Fruit fly (Drosophila melanogaster) whole organism, embryonic: Measurements from ENCODE around the gene Acp36DE.

Experiments
- CG1024 ChIP-seq: fragments of 200-800 bp; sonication (Bioruptor generic); IDR thresholded peaks from 2 replicates; pipeline ENCODE4 v1.3.6; 2022; ENCODE audit warnings: missing biosample characterization, missing genetic modification characterization
- CG11504 ChIP-seq: fragments of 200-800 bp; sonication (Bioruptor generic); optimal IDR thresholded peaks from 3 replicates; lab custom pipeline; 2019; ENCODE audit warnings: missing biosample characterization, mild to moderate bottlenecking, missing genetic modification characterization, moderate library complexity
- CG1233 ChIP-seq: fragments of 200-800 bp; sonication (Bioruptor generic); optimal IDR thresholded peaks from 4 replicates; lab custom pipeline; 2018; ENCODE audit warnings: missing biosample characterization, mild to moderate bottlenecking, missing genetic modification characterization
- CG14860 ChIP-seq: fragments of 200-800 bp; sonication (Bioruptor generic); IDR thresholded peaks from 3 replicates; pipeline ENCODE4 v1.3.6; 2022; ENCODE audit warnings: missing biosample characterization, missing genetic modification characterization; ENCODE audit not compliant: partially characterized antibody
- CG15696 ChIP-seq: fragments of 200-800 bp; sonication (Bioruptor generic); optimal IDR thresholded peaks from 2 replicates; lab custom pipeline; 2019; ENCODE audit warnings: missing biosample characterization, mild to moderate bottlenecking, missing genetic modification characterization, moderate library complexity
- CG1603 ChIP-seq: fragments of 200-800 bp; sonication (Bioruptor generic); optimal IDR thresholded peaks from 2 replicates; lab custom pipeline; 2019; ENCODE audit warnings: missing biosample characterization, mild to moderate bottlenecking, missing genetic modification characterization, moderate library complexity
- CG16813 ChIP-seq: fragments of 200-800 bp; sonication (Bioruptor generic); IDR thresholded peaks from 3 replicates; pipeline ENCODE4 v1.3.6; 2022; ENCODE audit warnings: missing biosample characterization, missing genetic modification characterization; ENCODE audit not compliant: partially characterized antibody
- CG18262 ChIP-seq: fragments of 200-800 bp; optimal IDR thresholded peaks from 3 replicates; lab custom pipeline; 2019; ENCODE audit warnings: missing biosample characterization, mild to moderate bottlenecking, missing genetic modification characterization, moderate library complexity
- CG2199 ChIP-seq: fragments of 200-800 bp; sonication (Bioruptor generic); IDR thresholded peaks from 3 replicates; pipeline ENCODE4 v1.3.6; 2022; ENCODE audit warnings: missing biosample characterization, missing genetic modification characterization
- CG2678 ChIP-seq: fragments of 200-800 bp; sonication (Bioruptor generic); optimal IDR thresholded peaks from 3 replicates; lab custom pipeline; 2019; ENCODE audit warnings: missing biosample characterization, mild to moderate bottlenecking, missing genetic modification characterization, moderate library complexity
- CG3281 ChIP-seq: fragments of 200-800 bp; sonication (Bioruptor generic); optimal IDR thresholded peaks from 3 replicates; lab custom pipeline; 2017; ENCODE audit warnings: missing biosample characterization, mild to moderate bottlenecking, missing genetic modification characterization
- CG3838 ChIP-seq: fragments of 200-800 bp; sonication (Bioruptor generic); optimal IDR thresholded peaks from 3 replicates; lab custom pipeline; 2016; ENCODE audit warnings: missing biosample characterization, missing genetic modification characterization
- CG7357 ChIP-seq: fragments of 200-800 bp; sonication (Bioruptor generic); IDR thresholded peaks from 3 replicates; pipeline ENCODE4 v1.3.6; 2022; ENCODE audit warnings: missing biosample characterization, missing genetic modification characterization
- CG7556 ChIP-seq: fragments of 200-800 bp; sonication (Bioruptor generic); optimal IDR thresholded peaks from 2 replicates; lab custom pipeline; 2017; ENCODE audit warnings: missing biosample characterization, mild to moderate bottlenecking, missing genetic modification characterization
- CG7928 ChIP-seq: fragments of 200-800 bp; sonication (Bioruptor generic); optimal IDR thresholded peaks from 2 replicates; lab custom pipeline; 2017; ENCODE audit warnings: missing biosample characterization, mild to moderate bottlenecking, missing genetic modification characterization
- CG9215 ChIP-seq: fragments of 200-800 bp; sonication (Bioruptor generic); IDR thresholded peaks from 2 replicates; pipeline ENCODE4 v1.3.6; 2022; ENCODE audit warnings: missing biosample characterization, missing genetic modification characterization
- D ChIP-seq, 2 experiments: fragments of 200-800 bp in 1 of 2; fragments of >200 bp in 1 of 2; sonication (Bioruptor generic) in 1 of 2; optimal IDR thresholded peaks; 2 replicates in 1 of 2; 3 replicates in 1 of 2; lab custom pipeline; 2017; ENCODE audit warnings: mild to moderate bottlenecking in 1 of 2, missing biosample characterization in 1 of 2, missing genetic modification characterization in 1 of 2, missing genetic modification reagents in 1 of 2
- D19A ChIP-seq: fragments of 200-800 bp; optimal IDR thresholded peaks from 3 replicates; lab custom pipeline; 2019; ENCODE audit warnings: missing biosample characterization, mild to moderate bottlenecking, missing genetic modification characterization, moderate library complexity
- Dip2 ChIP-seq: fragments of 200-800 bp; sonication (Bioruptor generic); IDR thresholded peaks from 2 replicates; pipeline ENCODE4 v1.3.6; 2022; ENCODE audit warnings: missing biosample characterization, missing genetic modification characterization
- HLHmδ ChIP-seq: fragments of 200-800 bp; sonication (Bioruptor generic); optimal IDR thresholded peaks from 2 replicates; lab custom pipeline; 2018; ENCODE audit warnings: missing biosample characterization, mild to moderate bottlenecking, missing genetic modification characterization, moderate library complexity
- MBD-R2 ChIP-seq: fragments of 200-800 bp; sonication (Bioruptor generic); IDR thresholded peaks from 2 replicates; pipeline ENCODE4 v1.3.6; 2022; ENCODE audit warnings: missing biosample characterization, missing genetic modification characterization
- Max ChIP-seq: fragments of 200-800 bp; sonication (Bioruptor generic); optimal IDR thresholded peaks from 2 replicates; lab custom pipeline; 2016; ENCODE audit warnings: missing biosample characterization, mild to moderate bottlenecking, missing genetic modification characterization
- Oli ChIP-seq: fragments of 200-800 bp; sonication (Bioruptor generic); optimal IDR thresholded peaks from 2 replicates; lab custom pipeline; 2018; ENCODE audit warnings: missing biosample characterization, mild to moderate bottlenecking, missing genetic modification characterization, moderate library complexity
- Ravus ChIP-seq: fragments of 200-800 bp; sonication (Bioruptor generic); IDR thresholded peaks from 2 replicates; pipeline ENCODE4 v1.3.6; 2022; ENCODE audit warnings: missing biosample characterization, missing genetic modification characterization
- Trl ChIP-seq, 3 experiments: fragments of >200 bp in 2 of 3; fragments of 200-800 bp in 1 of 3; sonication (Bioruptor generic) in 1 of 3; optimal IDR thresholded peaks; 2 replicates in 1 of 3; 3 replicates in 2 of 3; lab custom pipeline; 2016 to 2017; ENCODE audit warnings: missing biosample characterization in 1 of 3, missing genetic modification characterization in 1 of 3
- Xrp1 ChIP-seq: fragments of 200-800 bp; sonication (Bioruptor generic); IDR thresholded peaks from 2 replicates; pipeline ENCODE4 v1.3.6; 2022; ENCODE audit warnings: missing biosample characterization, missing genetic modification characterization
- al ChIP-seq: fragments of 200-800 bp; sonication (Bioruptor generic); IDR thresholded peaks from 2 replicates; pipeline ENCODE4 v1.3.6; 2022; ENCODE audit warnings: missing biosample characterization, missing genetic modification characterization
- chm ChIP-seq: fragments of 200-800 bp; sonication (Bioruptor generic); IDR thresholded peaks from 2 replicates; pipeline ENCODE4 v1.3.6; 2022; ENCODE audit warnings: missing biosample characterization, missing genetic modification characterization
- chn ChIP-seq: fragments of 200-800 bp; sonication (Bioruptor generic); optimal IDR thresholded peaks from 2 replicates; lab custom pipeline; 2016; ENCODE audit warnings: missing biosample characterization, missing genetic modification characterization
- ci ChIP-seq: fragments of 200-800 bp; sonication (Bioruptor generic); IDR thresholded peaks from 3 replicates; pipeline ENCODE4 v1.3.6; 2022; ENCODE audit warnings: missing biosample characterization, missing genetic modification characterization
- crc ChIP-seq: fragments of 200-800 bp; sonication (Bioruptor generic); optimal IDR thresholded peaks from 2 replicates; lab custom pipeline; 2016; ENCODE audit warnings: missing biosample characterization, missing genetic modification characterization
- dmrt11E ChIP-seq: fragments of 200-800 bp; sonication (Bioruptor generic); optimal IDR thresholded peaks from 3 replicates; lab custom pipeline; 2018; ENCODE audit warnings: missing biosample characterization, mild to moderate bottlenecking, missing genetic modification characterization, moderate library complexity
- dpn ChIP-seq, 2 experiments: fragments of 200-800 bp; sonication (Bioruptor generic); optimal IDR thresholded peaks; 3 replicates each; lab custom pipeline; 2016; ENCODE audit warnings: missing biosample characterization in 2 of 2, missing genetic modification characterization in 2 of 2
- gsb-n ChIP-seq: fragments of 200-800 bp; sonication (Bioruptor generic); optimal IDR thresholded peaks from 3 replicates; lab custom pipeline; 2018; ENCODE audit warnings: missing biosample characterization, mild to moderate bottlenecking, missing genetic modification characterization
- klu ChIP-seq: fragments of 200-800 bp; sonication (Bioruptor generic); IDR thresholded peaks from 2 replicates; pipeline ENCODE4 v1.3.6; 2022; ENCODE audit warnings: missing biosample characterization, missing genetic modification characterization
- kni ChIP-seq: fragments of 200-800 bp; sonication (Bioruptor generic); optimal IDR thresholded peaks from 3 replicates; lab custom pipeline; 2017; ENCODE audit warnings: mild to moderate bottlenecking, missing biosample characterization, missing genetic modification reagents, missing genetic modification characterization
- pnt ChIP-seq: fragments of 200-800 bp; sonication (Bioruptor generic); optimal IDR thresholded peaks from 3 replicates; lab custom pipeline; 2016; ENCODE audit warnings: missing biosample characterization, missing genetic modification characterization
- pzg ChIP-seq: fragments of 200-800 bp; sonication (Bioruptor generic); optimal IDR thresholded peaks from 3 replicates; lab custom pipeline; 2018; ENCODE audit warnings: missing biosample characterization, mild to moderate bottlenecking, missing genetic modification characterization, moderate library complexity
- repo ChIP-seq: fragments of 200-800 bp; sonication (Bioruptor generic); optimal IDR thresholded peaks from 2 replicates; lab custom pipeline; 2016; ENCODE audit warnings: missing biosample characterization, missing genetic modification characterization
- sc ChIP-seq, 3 experiments: fragments of >200 bp in 2 of 3; fragments of 200-800 bp in 1 of 3; sonication (Bioruptor generic) in 1 of 3; optimal IDR thresholded peaks; 2 replicates in 2 of 3; 3 replicates in 1 of 3; lab custom pipeline; 2017; ENCODE audit warnings: mild to moderate bottlenecking in 1 of 3, missing biosample characterization in 1 of 3, missing genetic modification characterization in 1 of 3, missing genetic modification reagents in 1 of 3
- sens ChIP-seq: fragments of 200-800 bp; sonication (Bioruptor generic); peaks from one replicate; lab custom pipeline; 2016; ENCODE audit warnings: missing biosample characterization, missing genetic modification characterization
- slou ChIP-seq: fragments of 200-800 bp; sonication (Bioruptor generic); optimal IDR thresholded peaks from 3 replicates; lab custom pipeline; 2016; ENCODE audit warnings: missing biosample characterization, missing genetic modification characterization
- sug ChIP-seq: fragments of 200-800 bp; optimal IDR thresholded peaks from 2 replicates; lab custom pipeline; 2019; ENCODE audit warnings: missing biosample characterization, mild to moderate bottlenecking, missing genetic modification characterization, moderate library complexity
- twi ChIP-seq: fragments of 200-800 bp; optimal IDR thresholded peaks from 2 replicates; lab custom pipeline; 2019; ENCODE audit warnings: missing biosample characterization, mild to moderate bottlenecking, missing genetic modification characterization, moderate library complexity
- vfl ChIP-seq: fragments of 200-800 bp; sonication (Bioruptor generic); optimal IDR thresholded peaks from 2 replicates; lab custom pipeline; 2016; ENCODE audit warnings: missing biosample characterization, missing genetic modification characterization
- zen ChIP-seq: fragments of 200-800 bp; sonication (Bioruptor generic); optimal IDR thresholded peaks from 3 replicates; lab custom pipeline; 2018; ENCODE audit warnings: missing biosample characterization, mild to moderate bottlenecking, missing genetic modification characterization, moderate library complexity

Gene Acp36DE

dm6 chr2L:18340921-18341320 lies 17.9 kb downstream of the Acp36DE start (continued):
- peak; percentile 19 for TF ChIP-seq CG1603 (tag; lab: Kevin White, UChicago)
- no peak for TF ChIP-seq pnt (GFP tag; lab: Kevin White, UChicago)
- TF ChIP-seq, all 482 proteins: peak for 7

dm6 chr2L:18336531-18336930 lies 22.3 kb downstream of the Acp36DE start:
- TF ChIP-seq CG2199 (GFP tag; lab: Robert Waterston, UW), result peak; percentile 60; the same call in 1 of the 3 replicates
- TF ChIP-seq D (optimal IDR thresholded peaks at IDR 0.05; lab: Kevin White, UChicago), result peak; percentile 26
- no peak for TF ChIP-seq D (GFP tag; optimal IDR thresholded peaks at IDR 0.05; lab: Kevin White, UChicago)
- no peak for TF ChIP-seq CG1024
- TF ChIP-seq chm, result 0 out of 2 replicates have a peak, but pooled peaks have one; percentile 20
- no peak for TF ChIP-seq CG15696 (tag; lab: Kevin White, UChicago)
- TF ChIP-seq zen (tag; lab: Kevin White, UChicago), result no peak
- peak; percentile 61 for TF ChIP-seq sens (GFP tag; lab: Kevin White, UChicago)
- no peak for TF ChIP-seq CG9215 (GFP tag; lab: Robert Waterston, UW)
- peak; percentile 78 for TF ChIP-seq twi
- no peak for TF ChIP-seq CG7556
- no peak for TF ChIP-seq Dip2 (GFP tag; lab: Robert Waterston, UW)

- TF ChIP-seq slou, result no peak
- TF ChIP-seq gsb-n (tag; lab: Kevin White, UChicago), result no peak
- TF ChIP-seq MBD-R2, result no peak
- no peak for TF ChIP-seq kni (GFP tag; lab: Kevin White, UChicago)
- no peak for TF ChIP-seq sc (optimal IDR thresholded peaks at IDR 0.05; lab: Kevin White, UChicago)
- TF ChIP-seq sc (GFP tag; optimal IDR thresholded peaks at IDR 0.05; lab: Kevin White, UChicago), result no peak
- peak; percentile 29 for TF ChIP-seq CG15696 (tag; lab: Kevin White, UChicago)
- TF ChIP-seq CG7357 (GFP tag; lab: Robert Waterston, UW), result no peak
- no peak for TF ChIP-seq sug (tag; lab: Kevin White, UChicago)
- TF ChIP-seq twi, result peak; percentile 35
- TF ChIP-seq CG3281 (GFP tag; lab: Kevin White, UChicago), result no peak
- no peak for TF ChIP-seq crc (GFP tag; lab: Kevin White, UChicago)
- TF ChIP-seq CG1603 (tag; lab: Kevin White, UChicago), result peak; percentile 29
- TF ChIP-seq dmrt11E (tag; lab: Kevin White, UChicago), result peak; percentile 50
- no peak for TF ChIP-seq al (GFP tag; lab: Robert Waterston, UW)
- TF ChIP-seq CG18262, result no peak
- TF ChIP-seq CG14860 (GFP tag; lab: Robert Waterston, UW), result no peak
- TF ChIP-seq CG16813 (GFP tag; lab: Robert Waterston, UW), result no peak
- TF ChIP-seq pzg (GFP tag; lab: Kevin White, UChicago), result no peak
- TF ChIP-seq klu, result no peak
- no peak for TF ChIP-seq repo (GFP tag; lab: Kevin White, UChicago)
- TF ChIP-seq CG1233, result no peak
- peak; percentile 54 for TF ChIP-seq Xrp1
- no peak for TF ChIP-seq CG7928
- TF ChIP-seq CG3838 (GFP tag; lab: Kevin White, UChicago), result no peak
- peak; percentile 16; the same call in 1 of the 3 replicates for TF ChIP-seq ci
- TF ChIP-seq Trl (optimal IDR thresholded peaks at IDR 0.05; lab: Kevin White, UChicago), result no peak
- no peak for TF ChIP-seq Trl (GFP tag; optimal IDR thresholded peaks at IDR 0.05; lab: Kevin White, UChicago)
- TF ChIP-seq CG11504, result no peak
- TF ChIP-seq Oli (tag; lab: Kevin White, UChicago), result no peak
- TF ChIP-seq Ravus (GFP tag; lab: Robert Waterston, UW), result no peak
- no peak for TF ChIP-seq dpn (GFP tag; optimal IDR thresholded peaks at IDR 0.05; lab: Kevin White, UChicago)
- no peak for TF ChIP-seq D19A (tag; lab: Kevin White, UChicago)
- TF ChIP-seq vfl (GFP tag; lab: Kevin White, UChicago), result no peak
- TF ChIP-seq HLHmδ (GFP tag; lab: Kevin White, UChicago), result no peak
- TF ChIP-seq CG2678 (tag; lab: Kevin White, UChicago), result peak; percentile 18
- TF ChIP-seq chn (GFP tag; lab: Kevin White, UChicago), result no peak
- no peak for TF ChIP-seq Max
Observed at dm6 chr2L:18335641-18336040, 23.2 kb downstream of the Acp36DE start.
